Fruit fly (Drosophila melanogaster) whole organism, embryonic: Measurements from ENCODE around the gene CG42486.
A peak's percentile ranks its signal among the peaks of the same experiment; 100 is the strongest.

ENCODE experiments used
- Adf1 ChIP-seq: fragments of 200-800 bp; sonication (Bioruptor generic); IDR thresholded peaks from 2 replicates; pipeline ENCODE4 v1.3.6; 2022; ENCODE audit warnings: missing biosample characterization, missing genetic modification characterization
- CG12659 ChIP-seq: fragments of 200-800 bp; sonication (Bioruptor generic); optimal IDR thresholded peaks from 3 replicates; lab custom pipeline; 2017; ENCODE audit warnings: mild to moderate bottlenecking, missing biosample characterization, missing genetic modification reagents, missing genetic modification characterization
- CG13287 ChIP-seq: fragments of 200-800 bp; sonication (Bioruptor generic); IDR thresholded peaks from 2 replicates; pipeline ENCODE4 v1.3.6; 2022; ENCODE audit warnings: missing biosample characterization, missing genetic modification characterization; ENCODE audit not compliant: partially characterized antibody
- CG13424 ChIP-seq: fragments of 200-800 bp; sonication (Bioruptor generic); optimal IDR thresholded peaks from 2 replicates; lab custom pipeline; 2019; ENCODE audit warnings: missing biosample characterization, mild to moderate bottlenecking, missing genetic modification characterization, moderate library complexity
- CG13775 ChIP-seq: fragments of 200-800 bp; sonication (Bioruptor generic); optimal IDR thresholded peaks from 3 replicates; lab custom pipeline; 2017; ENCODE audit warnings: missing biosample characterization, mild to moderate bottlenecking, missing genetic modification characterization
- CG14710 ChIP-seq: fragments of 200-800 bp; sonication (Bioruptor generic); optimal IDR thresholded peaks from 3 replicates; lab custom pipeline; 2019; ENCODE audit warnings: missing biosample characterization, mild to moderate bottlenecking, missing genetic modification characterization, moderate library complexity
- CG14860 ChIP-seq: fragments of 200-800 bp; sonication (Bioruptor generic); IDR thresholded peaks from 3 replicates; pipeline ENCODE4 v1.3.6; 2022; ENCODE audit warnings: missing biosample characterization, missing genetic modification characterization; ENCODE audit not compliant: partially characterized antibody
- CG15269 ChIP-seq: fragments of 200-800 bp; sonication (Bioruptor generic); optimal IDR thresholded peaks from 2 replicates; lab custom pipeline; 2018; ENCODE audit warnings: missing biosample characterization, mild to moderate bottlenecking, missing genetic modification characterization, moderate library complexity
- CG15696 ChIP-seq: fragments of 200-800 bp; sonication (Bioruptor generic); optimal IDR thresholded peaks from 2 replicates; lab custom pipeline; 2019; ENCODE audit warnings: missing biosample characterization, mild to moderate bottlenecking, missing genetic modification characterization, moderate library complexity
- CG2116 ChIP-seq: fragments of 200-800 bp; sonication (Bioruptor generic); optimal IDR thresholded peaks from 3 replicates; lab custom pipeline; 2018; ENCODE audit warnings: missing biosample characterization, mild to moderate bottlenecking, missing genetic modification characterization
- CG2120 ChIP-seq: fragments of 200-800 bp; sonication (Bioruptor generic); optimal IDR thresholded peaks from 3 replicates; lab custom pipeline; 2016; ENCODE audit warnings: missing biosample characterization, missing genetic modification characterization
- CG32532 ChIP-seq: fragments of 200-800 bp; sonication (Bioruptor generic); IDR thresholded peaks from 2 replicates; pipeline ENCODE4 v1.3.6; 2022; ENCODE audit warnings: missing biosample characterization, missing genetic modification characterization
- CG3407 ChIP-seq: fragments of 200-800 bp; sonication (Bioruptor generic); optimal IDR thresholded peaks from 2 replicates; lab custom pipeline; 2018; ENCODE audit warnings: missing biosample characterization, mild to moderate bottlenecking, missing genetic modification characterization
- CG3847 ChIP-seq: fragments of 200-800 bp; sonication (Bioruptor generic); IDR thresholded peaks from 2 replicates; pipeline ENCODE4 v1.3.6; 2022; ENCODE audit warnings: missing biosample characterization, missing genetic modification characterization
- CG4328 ChIP-seq: fragments of 200-800 bp; sonication (Bioruptor generic); optimal IDR thresholded peaks from 3 replicates; lab custom pipeline; 2017; ENCODE audit warnings: missing biosample characterization, missing genetic modification reagents, missing genetic modification characterization
- CG4404 ChIP-seq: fragments of 200-800 bp; sonication (Bioruptor generic); IDR thresholded peaks from 2 replicates; pipeline ENCODE4 v1.3.6; 2022; ENCODE audit warnings: missing biosample characterization, missing genetic modification characterization
- CG6254 ChIP-seq: fragments of 200-800 bp; sonication (Bioruptor generic); optimal IDR thresholded peaks from 3 replicates; lab custom pipeline; 2017; ENCODE audit warnings: mild to moderate bottlenecking, missing biosample characterization, missing genetic modification reagents, missing genetic modification characterization
- CG7271 ChIP-seq: fragments of 200-800 bp; sonication (Bioruptor generic); optimal IDR thresholded peaks from 2 replicates; lab custom pipeline; 2018; ENCODE audit warnings: missing biosample characterization, mild to moderate bottlenecking, missing genetic modification characterization, moderate library complexity
- CG7357 ChIP-seq: fragments of 200-800 bp; sonication (Bioruptor generic); IDR thresholded peaks from 3 replicates; pipeline ENCODE4 v1.3.6; 2022; ENCODE audit warnings: missing biosample characterization, missing genetic modification characterization
- CG7556 ChIP-seq: fragments of 200-800 bp; sonication (Bioruptor generic); optimal IDR thresholded peaks from 2 replicates; lab custom pipeline; 2017; ENCODE audit warnings: missing biosample characterization, mild to moderate bottlenecking, missing genetic modification characterization
- CG7963 ChIP-seq: fragments of 200-800 bp; sonication (Bioruptor generic); IDR thresholded peaks from 3 replicates; pipeline ENCODE4 v1.3.6; 2022; ENCODE audit warnings: missing biosample characterization, missing genetic modification characterization; ENCODE audit not compliant: partially characterized antibody
- CG9727 ChIP-seq: fragments of 200-800 bp; sonication (Bioruptor generic); optimal IDR thresholded peaks from 3 replicates; lab custom pipeline; 2017; ENCODE audit warnings: missing biosample characterization, mild to moderate bottlenecking, missing genetic modification characterization
- E2f2 ChIP-seq: fragments of 200-800 bp; sonication (Bioruptor generic); IDR thresholded peaks from 2 replicates; pipeline ENCODE4 v1.3.6; 2022; ENCODE audit warnings: missing biosample characterization, missing genetic modification characterization
- ERR ChIP-seq: fragments of 200-800 bp; sonication (Bioruptor generic); optimal IDR thresholded peaks from 2 replicates; lab custom pipeline; 2016; ENCODE audit warnings: missing biosample characterization, missing genetic modification characterization
- NFAT ChIP-seq: fragments of 200-800 bp; sonication (Bioruptor generic); IDR thresholded peaks from 2 replicates; pipeline ENCODE4 v1.3.6; 2022; ENCODE audit warnings: missing biosample characterization, missing genetic modification characterization
- Nf-YA ChIP-seq: fragments of 200-800 bp; sonication (Bioruptor generic); IDR thresholded peaks from 2 replicates; pipeline ENCODE4 v1.3.6; 2022; ENCODE audit warnings: missing biosample characterization, missing genetic modification characterization
- Sry-δ ChIP-seq: fragments of 200-800 bp; sonication (Bioruptor generic); optimal IDR thresholded peaks from 2 replicates; lab custom pipeline; 2016; ENCODE audit warnings: missing biosample characterization, missing genetic modification characterization
- Taf1 ChIP-seq: fragments of 200-800 bp; sonication (Bioruptor generic); IDR thresholded peaks from 2 replicates; pipeline ENCODE4 v1.3.6; 2022; ENCODE audit warnings: missing biosample characterization, missing genetic modification characterization
- bcd ChIP-seq: fragments of 200-800 bp; sonication (Bioruptor generic); optimal IDR thresholded peaks from 2 replicates; lab custom pipeline; 2017; ENCODE audit warnings: missing biosample characterization, mild to moderate bottlenecking, missing genetic modification characterization
- bsh ChIP-seq, 2 experiments: fragments of 200-800 bp; sonication (Bioruptor generic); optimal IDR thresholded peaks; 2 replicates each; lab custom pipeline; 2017 to 2018; ENCODE audit warnings: mild to moderate bottlenecking in 2 of 2, missing biosample characterization in 2 of 2, missing genetic modification characterization in 2 of 2, moderate library complexity in 1 of 2
- chinmo ChIP-seq: fragments of 200-800 bp; sonication (Bioruptor generic); IDR thresholded peaks from 4 replicates; pipeline ENCODE4 v1.3.6; 2022; ENCODE audit warnings: missing biosample characterization, missing genetic modification characterization; ENCODE audit not compliant: partially characterized antibody
- crol ChIP-seq: fragments of 200-800 bp; sonication (Bioruptor generic); IDR thresholded peaks from 2 replicates; pipeline ENCODE4 v1.3.6; 2022; ENCODE audit warnings: missing biosample characterization, missing genetic modification characterization
- hb ChIP-seq: fragments of 200-800 bp; sonication (Bioruptor generic); IDR thresholded peaks from 3 replicates; pipeline ENCODE4 v1.3.6; 2022; ENCODE audit warnings: missing biosample characterization, missing genetic modification characterization; ENCODE audit not compliant: partially characterized antibody
- klu ChIP-seq: fragments of 200-800 bp; sonication (Bioruptor generic); IDR thresholded peaks from 2 replicates; pipeline ENCODE4 v1.3.6; 2022; ENCODE audit warnings: missing biosample characterization, missing genetic modification characterization
- lilli ChIP-seq: fragments of 200-800 bp; sonication (Bioruptor generic); optimal IDR thresholded peaks from 3 replicates; lab custom pipeline; 2016; ENCODE audit warnings: missing biosample characterization, missing genetic modification characterization
- oc ChIP-seq: fragments of 200-800 bp; sonication (Bioruptor generic); optimal IDR thresholded peaks from 2 replicates; lab custom pipeline; 2018; ENCODE audit warnings: missing biosample characterization, mild to moderate bottlenecking, missing genetic modification characterization, moderate library complexity
- onecut ChIP-seq: fragments of 200-800 bp; sonication (Bioruptor generic); IDR thresholded peaks from 2 replicates; pipeline ENCODE4 v1.3.6; 2022; ENCODE audit warnings: missing biosample characterization, missing genetic modification characterization
- scrt ChIP-seq: fragments of 200-800 bp; sonication (Bioruptor generic); optimal IDR thresholded peaks from 2 replicates; lab custom pipeline; 2018; ENCODE audit warnings: missing biosample characterization, mild to moderate bottlenecking, missing genetic modification characterization, moderate library complexity
- tio ChIP-seq: fragments of 200-800 bp; sonication (Bioruptor generic); optimal IDR thresholded peaks from 2 replicates; lab custom pipeline; 2017; ENCODE audit warnings: missing biosample characterization, missing genetic modification characterization, inconsistent platforms
- ttk ChIP-seq: fragments of 200-800 bp; sonication (Bioruptor generic); IDR thresholded peaks from 2 replicates; pipeline ENCODE4 v2.1.2; 2022; ENCODE audit warnings: missing biosample characterization, missing genetic modification characterization
- unpg ChIP-seq: fragments of 200-800 bp; sonication (Bioruptor generic); optimal IDR thresholded peaks from 3 replicates; lab custom pipeline; 2018; ENCODE audit warnings: missing biosample characterization, mild to moderate bottlenecking, missing genetic modification characterization, moderate library complexity
- wor ChIP-seq: fragments of 200-800 bp; sonication (Bioruptor generic); IDR thresholded peaks from 2 replicates; pipeline ENCODE4 v1.3.6; 2022; ENCODE audit warnings: missing biosample characterization, missing genetic modification characterization

The CG42486 gene

DNA sequence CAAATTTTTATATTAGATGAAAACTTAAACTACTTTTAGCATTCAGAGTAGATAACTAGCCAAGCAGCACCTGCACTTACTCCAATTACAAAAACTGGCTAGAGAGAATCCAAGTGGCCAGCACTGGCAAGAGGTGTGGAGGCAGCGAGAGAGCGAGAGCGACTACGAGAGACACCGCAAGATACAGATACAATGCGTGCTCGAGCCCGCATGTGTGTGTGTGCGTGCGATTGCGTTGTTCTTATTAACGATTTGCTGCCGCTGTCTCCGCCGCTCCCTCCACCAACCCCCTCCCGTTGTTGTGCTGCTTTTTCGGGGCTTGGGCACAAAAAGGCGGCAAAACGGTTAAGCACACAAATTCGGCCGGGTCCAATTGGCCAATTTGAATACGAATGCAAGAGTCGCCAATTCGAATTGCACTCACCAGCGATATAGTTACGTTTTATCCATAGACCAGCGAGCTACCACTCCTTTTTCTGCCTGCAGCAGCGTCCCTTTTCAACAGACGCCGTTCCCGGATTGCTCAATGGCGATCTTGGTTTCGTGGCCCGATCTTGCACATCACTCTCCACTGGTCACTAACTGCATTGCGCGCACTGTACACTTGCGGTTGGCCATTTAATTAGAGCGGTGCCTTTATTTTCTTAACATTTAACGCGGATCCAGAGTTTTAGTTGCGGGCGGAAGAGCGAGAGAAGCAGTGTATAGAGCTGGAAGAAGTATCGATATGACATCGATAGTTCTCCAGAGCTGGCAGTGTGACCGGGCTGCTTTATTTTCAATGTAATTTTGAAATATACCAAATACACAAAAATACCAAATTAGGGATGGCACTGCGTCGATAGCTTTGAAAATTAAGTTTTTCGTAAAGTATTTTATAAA is 34.0 kb upstream of the CG42486 start, which contains the start of gene crol (continued):
- TF ChIP-seq NFAT (GFP tag; lab: Robert Waterston, UW) (peak; percentile 53; the same call in 1 of the 2 replicates), klu (GFP tag; lab: Robert Waterston, UW) (no peak), CG7963 (peak; percentile 74), CG2116 (GFP tag; lab: Kevin White, UChicago) (peak; percentile 57), CG32532 (GFP tag; lab: Robert Waterston, UW) (peak; percentile 54), bsh (GFP tag; optimal IDR thresholded peaks at IDR 0.05; lab: Kevin White, UChicago) (peak in 1 of 2 experiments; percentile 17), CG15696 (peak; percentile 17), CG4404 (GFP tag; lab: Robert Waterston, UW) (no peak), CG12659 (peak; percentile 76), CG15269 (tag; lab: Kevin White, UChicago) (peak; percentile 1), Adf1 (GFP tag; lab: Robert Waterston, UW) (peak; percentile 90), CG13287 (GFP tag; lab: Robert Waterston, UW) (peak; percentile 94), CG7556 (GFP tag; lab: Kevin White, UChicago) (no peak), CG7271 (no peak), onecut (GFP tag; lab: Robert Waterston, UW) (peak; percentile 28), crol (GFP tag; lab: Robert Waterston, UW) (peak; percentile 100), CG3407 (GFP tag; lab: Kevin White, UChicago) (no peak), ERR (no peak), CG13424 (tag; lab: Kevin White, UChicago) (peak; percentile 43), CG2120 (peak; percentile 40), CG9727 (GFP tag; lab: Kevin White, UChicago) (peak; percentile 24), CG14860 (GFP tag; lab: Robert Waterston, UW) (peak; percentile 59), CG13775 (GFP tag; lab: Kevin White, UChicago) (peak; percentile 15), oc (no peak), unpg (GFP tag; lab: Kevin White, UChicago) (peak; percentile 35), Taf1 (0 out of 2 replicates have a peak, but pooled peaks have one; percentile 9), wor (no peak), CG6254 (GFP tag; lab: Kevin White, UChicago) (no peak), lilli (GFP tag; lab: Kevin White, UChicago) (peak; percentile 40), hb (GFP tag; lab: Robert Waterston, UW) (peak; percentile 67; the same call in 2 of the 3 replicates), Nf-YA (GFP tag; lab: Robert Waterston, UW) (no peak), bcd (GFP tag; lab: Kevin White, UChicago) (peak; percentile 0), E2f2 (GFP tag; lab: Robert Waterston, UW) (peak; percentile 49; the same call in 1 of the 2 replicates), CG4328 (GFP tag; lab: Kevin White, UChicago) (no peak), CG7357 (GFP tag; lab: Robert Waterston, UW) (no peak), tio (GFP tag; lab: Kevin White, UChicago) (no peak), chinmo (peak; percentile 92), CG14710 (tag; lab: Kevin White, UChicago) (peak; percentile 57), scrt (GFP tag; lab: Kevin White, UChicago) (no peak), CG3847 (peak; percentile 58), ttk (GFP tag; lab: Robert Waterston, UW) (0 out of 2 replicates have a peak, but pooled peaks have one; percentile 16), Sry-δ (GFP tag; lab: Kevin White, UChicago) (peak; percentile 90)
